Fruit fly (Drosophila melanogaster) whole organism, embryonic: ENCODE results near the gene CG42538.

Source experiments
- Adf1 ChIP-seq: fragments of 200-800 bp; sonication (Bioruptor generic); IDR thresholded peaks from 2 replicates; pipeline ENCODE4 v1.3.6; 2022; ENCODE audit warnings: missing biosample characterization, missing genetic modification characterization
- Atf3 ChIP-seq: fragments of 200-800 bp; sonication (Bioruptor generic); optimal IDR thresholded peaks from 3 replicates; lab custom pipeline; 2016; ENCODE audit warnings: missing biosample characterization, missing genetic modification characterization
- Bgb ChIP-seq: fragments of 200-800 bp; sonication (Bioruptor generic); IDR thresholded peaks from 2 replicates; pipeline ENCODE4 v1.3.6; 2022; ENCODE audit warnings: missing biosample characterization, missing genetic modification characterization; ENCODE audit not compliant: partially characterized antibody
- CG10147 ChIP-seq: fragments of 200-800 bp; sonication (Bioruptor generic); optimal IDR thresholded peaks from 2 replicates; lab custom pipeline; 2019; ENCODE audit warnings: missing biosample characterization, mild to moderate bottlenecking, missing genetic modification characterization, moderate library complexity
- CG10274 ChIP-seq: fragments of 200-800 bp; sonication (Bioruptor generic); optimal IDR thresholded peaks from 3 replicates; lab custom pipeline; 2017; ENCODE audit warnings: missing biosample characterization, mild to moderate bottlenecking, missing genetic modification characterization
- CG10979 ChIP-seq: fragments of 200-800 bp; sonication (Bioruptor generic); optimal IDR thresholded peaks from 2 replicates; lab custom pipeline; 2018; ENCODE audit warnings: missing biosample characterization, mild to moderate bottlenecking, missing genetic modification characterization, moderate library complexity
- CG11695 ChIP-seq: fragments of 200-800 bp; sonication (Bioruptor generic); IDR thresholded peaks from 3 replicates; pipeline ENCODE4 v1.3.6; 2022; ENCODE audit warnings: missing biosample characterization, missing genetic modification characterization
- CG13624 ChIP-seq: fragments of 200-800 bp; sonication (Bioruptor generic); optimal IDR thresholded peaks from 2 replicates; lab custom pipeline; 2016; ENCODE audit warnings: missing biosample characterization, missing genetic modification characterization
- CG15514 ChIP-seq: fragments of 200-800 bp; sonication (Bioruptor generic); optimal IDR thresholded peaks from 3 replicates; lab custom pipeline; 2017; ENCODE audit warnings: missing biosample characterization, missing genetic modification characterization, mild to moderate bottlenecking, moderate library complexity, missing genetic modification reagents
- CG17802 ChIP-seq: fragments of 200-800 bp; sonication (Bioruptor generic); optimal IDR thresholded peaks from 2 replicates; lab custom pipeline; 2018; ENCODE audit warnings: missing biosample characterization, mild to moderate bottlenecking, missing genetic modification characterization, moderate library complexity
- CG2116 ChIP-seq: fragments of 200-800 bp; sonication (Bioruptor generic); optimal IDR thresholded peaks from 3 replicates; lab custom pipeline; 2018; ENCODE audit warnings: missing biosample characterization, mild to moderate bottlenecking, missing genetic modification characterization
- CG43689 ChIP-seq: fragments of 200-800 bp; sonication (Bioruptor generic); IDR thresholded peaks from 2 replicates; pipeline ENCODE4 v1.3.6; 2022; ENCODE audit warnings: missing biosample characterization, missing genetic modification characterization
- CG4707 ChIP-seq: fragments of 200-800 bp; sonication (Bioruptor generic); optimal IDR thresholded peaks from 2 replicates; lab custom pipeline; 2018; ENCODE audit warnings: missing biosample characterization, mild to moderate bottlenecking, missing genetic modification characterization, moderate library complexity
- CG4854 ChIP-seq: fragments of 200-800 bp; sonication (Bioruptor generic); optimal IDR thresholded peaks from 2 replicates; lab custom pipeline; 2016; ENCODE audit warnings: missing biosample characterization, missing genetic modification characterization, inconsistent platforms
- CG6254 ChIP-seq: fragments of 200-800 bp; sonication (Bioruptor generic); optimal IDR thresholded peaks from 3 replicates; lab custom pipeline; 2017; ENCODE audit warnings: mild to moderate bottlenecking, missing biosample characterization, missing genetic modification reagents, missing genetic modification characterization
- CG6765 ChIP-seq: fragments of 200-800 bp; sonication (Bioruptor generic); optimal IDR thresholded peaks from 3 replicates; lab custom pipeline; 2017; ENCODE audit warnings: missing biosample characterization, mild to moderate bottlenecking, missing genetic modification characterization
- CHES-1-like ChIP-seq: fragments of 200-800 bp; sonication (Bioruptor generic); optimal IDR thresholded peaks from 2 replicates; lab custom pipeline; 2016; ENCODE audit warnings: missing biosample characterization, missing genetic modification characterization
- Dp ChIP-seq: fragments of 200-800 bp; sonication (Bioruptor generic); optimal IDR thresholded peaks from 2 replicates; lab custom pipeline; 2018; ENCODE audit warnings: missing biosample characterization, mild to moderate bottlenecking, missing genetic modification characterization, moderate library complexity
- Hmx ChIP-seq: fragments of 200-800 bp; sonication (Bioruptor generic); optimal IDR thresholded peaks from 2 replicates; lab custom pipeline; 2016; ENCODE audit warnings: missing biosample characterization, missing genetic modification characterization
- Jarid2 ChIP-seq: fragments of 200-800 bp; sonication (Bioruptor generic); optimal IDR thresholded peaks from 3 replicates; lab custom pipeline; 2017; ENCODE audit warnings: mild to moderate bottlenecking, missing biosample characterization, missing genetic modification reagents, missing genetic modification characterization
- Mrtf ChIP-seq: fragments of 200-800 bp; sonication (Bioruptor generic); IDR thresholded peaks from 3 replicates; pipeline ENCODE4 v1.3.6; 2022; ENCODE audit warnings: missing biosample characterization, missing genetic modification characterization
- NC2β ChIP-seq: fragments of 200-800 bp; sonication (Bioruptor generic); optimal IDR thresholded peaks from 2 replicates; lab custom pipeline; 2016; ENCODE audit warnings: missing biosample characterization, missing genetic modification characterization
- NFAT ChIP-seq: fragments of 200-800 bp; sonication (Bioruptor generic); IDR thresholded peaks from 2 replicates; pipeline ENCODE4 v1.3.6; 2022; ENCODE audit warnings: missing biosample characterization, missing genetic modification characterization
- Oaz ChIP-seq: fragments of 200-800 bp; sonication (Bioruptor generic); IDR thresholded peaks from 2 replicates; pipeline ENCODE4 v1.3.6; 2022; ENCODE audit warnings: missing biosample characterization, missing genetic modification characterization
- Sin3A ChIP-seq: fragments of >200 bp; optimal IDR thresholded peaks from 2 replicates; lab custom pipeline; 2018
- Sry-δ ChIP-seq: fragments of 200-800 bp; sonication (Bioruptor generic); optimal IDR thresholded peaks from 2 replicates; lab custom pipeline; 2016; ENCODE audit warnings: missing biosample characterization, missing genetic modification characterization
- Xrp1 ChIP-seq: fragments of 200-800 bp; sonication (Bioruptor generic); IDR thresholded peaks from 2 replicates; pipeline ENCODE4 v1.3.6; 2022; ENCODE audit warnings: missing biosample characterization, missing genetic modification characterization
- ab ChIP-seq: fragments of 200-800 bp; sonication (Bioruptor generic); optimal IDR thresholded peaks from 2 replicates; lab custom pipeline; 2016; ENCODE audit warnings: missing biosample characterization, missing genetic modification characterization
- ap ChIP-seq: fragments of 200-800 bp; sonication (Bioruptor generic); IDR thresholded peaks from 2 replicates; pipeline ENCODE4 v1.3.6; 2022; ENCODE audit warnings: missing biosample characterization, missing genetic modification characterization
- dan ChIP-seq: fragments of 200-800 bp; sonication (Bioruptor generic); IDR thresholded peaks from 2 replicates; pipeline ENCODE4 v1.3.6; 2022; ENCODE audit warnings: missing biosample characterization, missing genetic modification characterization
- exex ChIP-seq: fragments of 200-800 bp; sonication (Bioruptor generic); optimal IDR thresholded peaks from 4 replicates; lab custom pipeline; 2018; ENCODE audit warnings: missing biosample characterization, mild to moderate bottlenecking, missing genetic modification characterization, moderate library complexity
- fd3F ChIP-seq: fragments of 200-800 bp; sonication (Bioruptor generic); optimal IDR thresholded peaks from 2 replicates; lab custom pipeline; 2018; ENCODE audit warnings: missing biosample characterization, mild to moderate bottlenecking, missing genetic modification characterization, moderate library complexity
- gem ChIP-seq: fragments of 200-800 bp; sonication (Bioruptor generic); optimal IDR thresholded peaks from 2 replicates; lab custom pipeline; 2019; ENCODE audit warnings: missing biosample characterization, mild to moderate bottlenecking, missing genetic modification characterization, moderate library complexity
- gfzf ChIP-seq: fragments of 200-800 bp; sonication (Bioruptor generic); optimal IDR thresholded peaks from 2 replicates; lab custom pipeline; 2016; ENCODE audit warnings: missing biosample characterization, mild to moderate bottlenecking, missing genetic modification characterization, moderate library complexity
- inv ChIP-seq: fragments of 200-800 bp; sonication (Bioruptor generic); IDR thresholded peaks from 2 replicates; pipeline ENCODE4 v1.3.6; 2022; ENCODE audit warnings: missing biosample characterization, missing genetic modification characterization; ENCODE audit not compliant: partially characterized antibody
- kah ChIP-seq: fragments of 200-800 bp; sonication (Bioruptor generic); optimal IDR thresholded peaks from 2 replicates; lab custom pipeline; 2018; ENCODE audit warnings: missing biosample characterization, mild to moderate bottlenecking, missing genetic modification characterization
- kay ChIP-seq: fragments of 200-800 bp; sonication (Bioruptor generic); optimal IDR thresholded peaks from 2 replicates; lab custom pipeline; 2016; ENCODE audit warnings: missing biosample characterization, missing genetic modification characterization
- ken ChIP-seq: fragments of 200-800 bp; sonication (Bioruptor generic); IDR thresholded peaks from 3 replicates; pipeline ENCODE4 v1.3.6; 2022; ENCODE audit warnings: missing biosample characterization, missing genetic modification characterization
- klu ChIP-seq: fragments of 200-800 bp; sonication (Bioruptor generic); IDR thresholded peaks from 2 replicates; pipeline ENCODE4 v1.3.6; 2022; ENCODE audit warnings: missing biosample characterization, missing genetic modification characterization
- lilli ChIP-seq: fragments of 200-800 bp; sonication (Bioruptor generic); optimal IDR thresholded peaks from 3 replicates; lab custom pipeline; 2016; ENCODE audit warnings: missing biosample characterization, missing genetic modification characterization
- lola ChIP-seq, 3 experiments: fragments of >200 bp in 2 of 3; fragments of 200-800 bp in 1 of 3; sonication (Bioruptor generic) in 1 of 3; optimal IDR thresholded peaks; 2 replicates each; lab custom pipeline; 2017 to 2019; ENCODE audit warnings: missing biosample characterization in 3 of 3, missing genetic modification characterization in 3 of 3, mild to moderate bottlenecking in 1 of 3, moderate library complexity in 1 of 3
- nmo ChIP-seq: fragments of 200-800 bp; sonication (Bioruptor generic); optimal IDR thresholded peaks from 2 replicates; lab custom pipeline; 2018; ENCODE audit warnings: missing biosample characterization, mild to moderate bottlenecking, missing genetic modification characterization, moderate library complexity
- nom ChIP-seq: fragments of 200-800 bp; sonication (Bioruptor generic); optimal IDR thresholded peaks from 2 replicates; lab custom pipeline; 2017; ENCODE audit warnings: missing biosample characterization, missing genetic modification characterization, mild to moderate bottlenecking, moderate library complexity, missing genetic modification reagents
- pfk ChIP-seq: fragments of 200-800 bp; sonication (Bioruptor generic); optimal IDR thresholded peaks from 2 replicates; lab custom pipeline; 2018; ENCODE audit warnings: missing biosample characterization, mild to moderate bottlenecking, missing genetic modification characterization, moderate library complexity
- pita ChIP-seq: fragments of 200-800 bp; sonication (Bioruptor generic); optimal IDR thresholded peaks from 2 replicates; lab custom pipeline; 2017; ENCODE audit warnings: missing biosample characterization, mild to moderate bottlenecking, missing genetic modification characterization
- sima ChIP-seq: fragments of 200-800 bp; sonication (Bioruptor generic); optimal IDR thresholded peaks from 2 replicates; lab custom pipeline; 2016; ENCODE audit warnings: missing biosample characterization, missing genetic modification characterization
- stwl ChIP-seq: fragments of 200-800 bp; sonication (Bioruptor generic); optimal IDR thresholded peaks from 3 replicates; lab custom pipeline; 2018; ENCODE audit warnings: missing biosample characterization, mild to moderate bottlenecking, missing genetic modification characterization, moderate library complexity
- tgo ChIP-seq: fragments of 200-800 bp; sonication (Bioruptor generic); IDR thresholded peaks from 3 replicates; pipeline ENCODE4 v1.3.6; 2022; ENCODE audit warnings: missing biosample characterization, missing genetic modification characterization
- zfh2 ChIP-seq: fragments of 200-800 bp; sonication (Bioruptor generic); optimal IDR thresholded peaks from 2 replicates; lab custom pipeline; 2016; ENCODE audit warnings: missing biosample characterization, missing genetic modification characterization

Gene CG42538

dm6 chr3L:16011319-16012210, 22.8 kb upstream of the CG42538 start, which contains the start of gene mib1 (continued):
- TF ChIP-seq lola (GFP tag; optimal IDR thresholded peaks at IDR 0.05; lab: Kevin White, UChicago) (peak in 1 of 3 experiments; percentile 28), nmo (peak; percentile 90), stwl (tag; lab: Kevin White, UChicago) (peak; percentile 99), Adf1 (GFP tag; lab: Robert Waterston, UW) (peak; percentile 38; the same call in 1 of the 2 replicates), CG6254 (GFP tag; lab: Kevin White, UChicago) (no peak), pfk (GFP tag; lab: Kevin White, UChicago) (no peak), dan (GFP tag; lab: Robert Waterston, UW) (no peak), CG15514 (GFP tag; lab: Kevin White, UChicago) (peak; percentile 71), CG6765 (no peak), CG2116 (GFP tag; lab: Kevin White, UChicago) (peak; percentile 47), ap (GFP tag; lab: Robert Waterston, UW) (no peak), CHES-1-like (GFP tag; lab: Kevin White, UChicago) (peak; percentile 71), fd3F (GFP tag; lab: Kevin White, UChicago) (no peak), Bgb (GFP tag; lab: Robert Waterston, UW) (peak; percentile 95), Sry-δ (peak; percentile 79), Hmx (no peak), kay (GFP tag; lab: Kevin White, UChicago) (no peak), sima (GFP tag; lab: Kevin White, UChicago) (no peak), CG4854 (GFP tag; lab: Kevin White, UChicago) (peak; percentile 18), kah (GFP tag; lab: Kevin White, UChicago) (peak; percentile 86), CG13624 (GFP tag; lab: Kevin White, UChicago) (peak; percentile 50), CG17802 (tag; lab: Kevin White, UChicago) (no peak), NC2β (no peak), Jarid2 (peak; percentile 70), Xrp1 (GFP tag; lab: Robert Waterston, UW) (no peak), gem (tag; lab: Kevin White, UChicago) (peak; percentile 24), klu (peak; percentile 25; the same call in 1 of the 2 replicates), zfh2 (GFP tag; lab: Kevin White, UChicago) (peak; percentile 32), inv (GFP tag; lab: Robert Waterston, UW) (peak; percentile 79), CG10147 (peak; percentile 51), lilli (GFP tag; lab: Kevin White, UChicago) (no peak), Sin3A (lab: Kevin White, UChicago) (peak; percentile 90), CG10274 (GFP tag; lab: Kevin White, UChicago) (no peak), gfzf (peak; percentile 97), Oaz (GFP tag; lab: Robert Waterston, UW) (no peak), Atf3 (no peak), CG43689 (GFP tag; lab: Robert Waterston, UW) (no peak), NFAT (GFP tag; lab: Robert Waterston, UW) (peak; percentile 75), Mrtf (GFP tag; lab: Robert Waterston, UW) (no peak), nom (GFP tag; lab: Kevin White, UChicago) (peak; percentile 76), CG10979 (tag; lab: Kevin White, UChicago) (peak; percentile 19), ab (GFP tag; lab: Kevin White, UChicago) (no peak), pita (GFP tag; lab: Kevin White, UChicago) (no peak), ken (peak; percentile 35; the same call in 2 of the 3 replicates), tgo (no peak), CG11695 (no peak; the same call in 2 of the 3 replicates), CG4707 (peak; percentile 99), exex (tag; lab: Kevin White, UChicago) (no peak), Dp (GFP tag; lab: Kevin White, UChicago) (peak; percentile 50)
